Worm (Caenorhabditis elegans): ENCODE data around the gene nta-1.

Gene nta-1

DNA sequence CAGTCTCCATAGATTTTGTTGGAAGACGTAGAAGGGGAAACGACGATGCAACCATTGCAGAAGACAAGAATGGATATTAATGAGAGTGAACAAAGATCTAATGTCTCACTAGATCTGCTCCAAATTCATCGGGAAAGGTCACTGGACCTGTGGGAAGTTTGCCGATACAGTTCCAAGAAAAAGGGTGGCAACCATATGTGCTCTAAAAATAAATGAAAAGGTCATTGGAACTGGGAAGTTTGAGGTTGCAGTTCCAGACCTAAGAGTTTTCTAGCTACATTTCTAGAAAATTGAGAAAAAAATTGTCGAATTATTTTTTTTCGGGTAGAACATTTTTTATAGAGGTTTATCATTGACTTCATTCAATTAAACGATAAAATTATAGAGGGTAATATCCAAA, 3.8 kb upstream of the nta-1 start, which contains the start of gene fbxb-92:
TSS of gene fbxb-92 (minus strand) at position 101 of the 400 bp plus-strand sequence.
- TF ChIP-seq ceh-13 (GFP tag; optimal IDR thresholded peaks at IDR 0.05): no peak
- no peak for TF ChIP-seq tbx-37 (GFP tag; conservative IDR thresholded peaks at IDR 0.05)
- TF ChIP-seq F13C5.2 (tag; optimal IDR thresholded peaks at IDR 0.05): no peak
- no peak for TF ChIP-seq B0310.2 (tag; optimal IDR thresholded peaks at IDR 0.05)
- no peak for TF ChIP-seq tbx-11 (GFP tag; IDR thresholded peaks at IDR 0.05)
- TF ChIP-seq ets-7 (tag; optimal IDR thresholded peaks at IDR 0.05): no peak
- no peak for TF ChIP-seq pes-1 (GFP tag; IDR thresholded peaks at IDR 0.05)
- no peak for TF ChIP-seq tra-4 (tag; optimal IDR thresholded peaks at IDR 0.05)
- TF ChIP-seq aly-1 (tag; optimal IDR thresholded peaks at IDR 0.05): no peak
- TF ChIP-seq flt-1 (GFP tag; IDR thresholded peaks at IDR 0.05): no peak

DNA sequence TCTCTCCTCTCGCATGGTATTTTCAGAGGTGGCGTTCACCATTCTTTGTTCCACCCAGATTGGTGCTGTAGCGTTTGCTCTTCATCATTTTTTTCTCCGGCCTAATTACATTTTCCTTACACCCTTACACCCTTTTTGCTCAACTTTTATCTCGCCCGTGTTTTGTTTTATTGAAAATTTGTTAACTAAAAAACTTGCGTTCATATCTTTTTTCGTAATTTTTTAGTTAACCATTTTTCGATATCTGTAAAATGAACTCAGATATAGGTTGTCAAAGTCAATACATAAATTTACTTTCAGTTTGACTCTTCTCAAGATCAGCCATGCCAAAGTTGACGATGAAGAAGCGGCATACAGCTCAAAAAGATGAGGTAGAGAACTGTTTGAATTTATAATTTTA, 2.0 kb downstream of the nta-1 start, which contains the start of gene F12E12.1:
TSS of gene F12E12.1 (plus strand) at position 301 of the 400 bp plus-strand sequence.
- TF ChIP-seq hnd-1 (tag; optimal IDR thresholded peaks at IDR 0.05) (no peak), flt-1 (GFP tag; IDR thresholded peaks at IDR 0.05) (no peak)

DNA sequence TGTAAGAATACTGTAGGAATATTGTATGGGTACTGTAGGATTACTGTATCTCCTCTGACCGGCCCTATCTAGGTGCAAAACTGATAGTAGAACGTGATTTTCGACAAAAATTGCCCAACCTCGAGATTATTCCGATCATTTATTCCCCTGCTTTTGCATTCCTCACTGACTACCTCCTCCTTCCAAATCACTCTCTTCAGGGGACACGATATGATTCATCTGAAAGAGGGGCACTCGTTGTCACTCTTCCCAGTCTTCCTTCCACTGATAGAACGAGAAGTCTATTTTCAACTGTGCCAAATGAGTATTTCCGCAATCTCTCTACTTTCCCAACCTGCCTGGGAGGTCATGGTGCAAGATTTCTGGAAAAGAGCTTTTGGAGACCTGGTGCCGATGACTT, 4.0 kb downstream of the nta-1 start, which contains the start of gene F12E12.2:
TSS of gene F12E12.2 (plus strand) at position 301 of the 400 bp plus-strand sequence.
- TF ChIP-seq F13C5.2 (tag; optimal IDR thresholded peaks at IDR 0.05) (no peak), hmg-4 (GFP tag; optimal IDR thresholded peaks at IDR 0.05) (no peak), B0310.2 (tag; optimal IDR thresholded peaks at IDR 0.05) (no peak), ceh-13 (GFP tag; optimal IDR thresholded peaks at IDR 0.05) (no peak), sea-1 (GFP tag; conservative IDR thresholded peaks at IDR 0.05) (no peak), aly-1 (tag; optimal IDR thresholded peaks at IDR 0.05) (no peak), tra-4 (tag; optimal IDR thresholded peaks at IDR 0.05) (no peak), hnd-1 (tag; optimal IDR thresholded peaks at IDR 0.05) (no peak), flt-1 (GFP tag; IDR thresholded peaks at IDR 0.05) (no peak), ama-1 (optimal IDR thresholded peaks at IDR 0.05) (no peak), tbx-37 (GFP tag; conservative IDR thresholded peaks at IDR 0.05) (no peak), hmbx-1 (tag; optimal IDR thresholded peaks at IDR 0.05) (no peak), tbx-11 (GFP tag; IDR thresholded peaks at IDR 0.05) (no peak), scrt-1 (GFP tag; IDR thresholded peaks at IDR 0.05) (no peak), pes-1 (GFP tag; IDR thresholded peaks at IDR 0.05) (no peak), ceh-36 (tag; optimal IDR thresholded peaks at IDR 0.05) (no peak)

DNA sequence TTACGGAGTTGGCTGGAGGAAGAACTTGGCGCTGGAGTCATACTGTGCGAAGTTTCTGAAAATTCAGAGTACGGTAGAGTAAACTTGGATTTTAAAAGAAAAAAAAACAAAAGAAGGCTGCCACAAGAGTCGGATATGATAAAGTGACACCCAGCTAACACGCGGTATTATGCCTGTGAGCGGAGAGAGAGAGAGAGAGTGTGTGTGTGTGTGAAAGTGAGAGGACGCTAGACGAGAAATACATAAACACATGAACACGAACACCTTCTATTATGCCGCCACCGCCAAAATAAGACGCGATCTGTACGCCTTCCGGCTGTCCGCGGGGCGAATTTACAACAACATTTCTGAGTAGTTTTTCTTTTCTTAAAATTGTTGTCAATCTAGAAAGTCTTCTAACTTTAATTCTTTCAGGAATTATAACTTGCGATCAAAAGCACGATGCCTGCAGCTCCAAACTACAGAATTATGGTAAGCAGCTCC, 6.7 kb downstream of the nta-1 start, which contains the start of gene F12E12.6:
TSS of gene F12E12.6 (minus strand) at position 51 of the 483 bp plus-strand sequence.
- no peak for TF ChIP-seq ets-7 (tag; optimal IDR thresholded peaks at IDR 0.05)
- TF ChIP-seq ceh-36 (tag; optimal IDR thresholded peaks at IDR 0.05): no peak
- no peak for TF ChIP-seq tbx-37 (GFP tag; conservative IDR thresholded peaks at IDR 0.05)
- no peak for TF ChIP-seq ama-1 (optimal IDR thresholded peaks at IDR 0.05)
- TF ChIP-seq hmg-4 (GFP tag; optimal IDR thresholded peaks at IDR 0.05): no peak
- TF ChIP-seq hmbx-1 (tag; optimal IDR thresholded peaks at IDR 0.05): no peak
- no peak for TF ChIP-seq pes-1 (GFP tag; IDR thresholded peaks at IDR 0.05)
- no peak for TF ChIP-seq scrt-1 (GFP tag; IDR thresholded peaks at IDR 0.05)
- TF ChIP-seq flt-1 (GFP tag; IDR thresholded peaks at IDR 0.05): no peak

DNA sequence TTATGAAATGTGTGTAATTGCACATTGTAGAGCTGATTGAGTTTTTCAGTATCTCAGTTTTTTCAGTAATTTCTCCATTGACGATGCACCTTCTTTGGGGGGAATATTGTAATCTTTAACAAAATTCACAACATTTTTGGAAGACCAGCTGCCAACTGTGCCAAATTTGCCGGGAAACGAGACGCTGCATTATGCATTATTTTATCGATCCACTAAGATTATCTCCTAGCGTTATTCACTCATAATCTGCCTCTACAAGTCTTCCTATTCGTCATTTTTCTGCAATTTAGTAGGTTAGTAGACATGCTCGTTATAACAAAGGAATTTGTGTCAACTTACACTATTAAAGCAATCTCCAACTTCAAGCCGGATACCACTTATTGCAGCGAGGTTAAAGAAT, 11.9 kb downstream of the nta-1 start, which contains the start of the genes sdz-12 and bath-31:
TSS of gene sdz-12 (minus strand) at position 101 of the 400 bp plus-strand sequence.
TSS of gene bath-31 (plus strand) at position 251 of the 400 bp plus-strand sequence.
- no peak for TF ChIP-seq ets-7 (tag; optimal IDR thresholded peaks at IDR 0.05)

DNA sequence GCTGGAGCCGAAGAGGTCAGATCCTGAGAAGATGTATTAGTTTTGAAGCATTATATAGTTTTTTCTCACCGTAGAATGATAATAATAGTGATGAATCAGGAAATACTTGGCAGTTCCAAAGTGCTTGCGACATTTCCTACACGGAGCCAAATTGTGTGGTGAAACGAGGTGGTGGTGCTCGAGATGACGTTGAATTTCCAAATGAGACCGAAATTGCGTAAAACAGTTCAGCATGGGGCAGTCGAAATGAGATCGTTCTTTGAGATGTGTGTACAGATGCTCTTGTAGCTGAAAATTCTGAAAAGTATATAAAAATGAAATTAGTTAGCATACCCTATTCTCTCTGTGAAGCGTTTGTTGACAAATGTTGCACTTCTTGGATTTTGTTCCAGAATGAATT, 15.6 kb downstream of the nta-1 start, which contains the start of gene C46E10.8:
TSS of gene C46E10.8 (minus strand) at position 101 of the 400 bp plus-strand sequence.
- no peak for TF ChIP-seq aly-1 (tag; optimal IDR thresholded peaks at IDR 0.05)

DNA sequence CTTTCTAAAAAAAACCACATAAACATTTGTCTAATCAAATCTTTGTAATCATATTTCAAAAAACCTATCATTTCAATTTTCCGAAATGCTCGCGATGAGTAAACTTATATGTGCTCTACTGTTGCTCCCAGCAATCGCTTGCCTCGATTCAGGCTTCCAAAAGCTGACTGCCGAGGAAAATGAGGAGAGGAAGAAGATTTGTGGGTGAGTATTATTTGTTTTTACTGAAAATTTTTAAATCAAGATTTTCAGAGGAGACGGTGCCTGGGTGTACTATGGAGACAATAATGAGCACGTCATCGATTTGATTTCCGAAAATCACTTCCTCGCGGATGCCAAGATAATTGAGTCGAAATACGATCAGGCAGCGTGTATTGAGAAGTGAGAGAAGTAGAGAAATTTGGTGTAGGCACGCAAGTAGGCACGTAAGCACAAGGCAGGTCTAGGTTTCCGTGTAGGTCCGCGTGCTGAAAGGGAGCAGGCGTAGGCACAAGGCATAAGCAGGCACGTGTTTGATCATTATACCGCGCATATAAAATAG, 19.4 kb downstream of the nta-1 start, which contains the start of gene C46E10.1:
TSS of gene C46E10.1 (plus strand) at position 51 of the 541 bp plus-strand sequence.
- no peak for TF ChIP-seq hmbx-1 (tag; optimal IDR thresholded peaks at IDR 0.05)
- no peak for TF ChIP-seq flt-1 (GFP tag; IDR thresholded peaks at IDR 0.05)
- no peak for TF ChIP-seq tbx-37 (GFP tag; conservative IDR thresholded peaks at IDR 0.05)
- no peak for TF ChIP-seq ceh-36 (tag; optimal IDR thresholded peaks at IDR 0.05)
- no peak for TF ChIP-seq hmg-4 (GFP tag; optimal IDR thresholded peaks at IDR 0.05)
- TF ChIP-seq sea-1 (GFP tag; conservative IDR thresholded peaks at IDR 0.05): no peak
- TF ChIP-seq B0310.2 (tag; optimal IDR thresholded peaks at IDR 0.05): no peak
- no peak for TF ChIP-seq ets-7 (tag; optimal IDR thresholded peaks at IDR 0.05)
- TF ChIP-seq scrt-1 (GFP tag; IDR thresholded peaks at IDR 0.05): no peak
- TF ChIP-seq ama-1 (optimal IDR thresholded peaks at IDR 0.05): no peak
- TF ChIP-seq pes-1 (GFP tag; IDR thresholded peaks at IDR 0.05): no peak
- no peak for TF ChIP-seq ceh-13 (GFP tag; optimal IDR thresholded peaks at IDR 0.05)
- no peak for TF ChIP-seq F13C5.2 (tag; optimal IDR thresholded peaks at IDR 0.05)
- no peak for TF ChIP-seq tra-4 (tag; optimal IDR thresholded peaks at IDR 0.05)
- no peak for TF ChIP-seq hnd-1 (tag; optimal IDR thresholded peaks at IDR 0.05)
- TF ChIP-seq tbx-11 (GFP tag; IDR thresholded peaks at IDR 0.05): no peak
- TF ChIP-seq aly-1 (tag; optimal IDR thresholded peaks at IDR 0.05): no peak

DNA sequence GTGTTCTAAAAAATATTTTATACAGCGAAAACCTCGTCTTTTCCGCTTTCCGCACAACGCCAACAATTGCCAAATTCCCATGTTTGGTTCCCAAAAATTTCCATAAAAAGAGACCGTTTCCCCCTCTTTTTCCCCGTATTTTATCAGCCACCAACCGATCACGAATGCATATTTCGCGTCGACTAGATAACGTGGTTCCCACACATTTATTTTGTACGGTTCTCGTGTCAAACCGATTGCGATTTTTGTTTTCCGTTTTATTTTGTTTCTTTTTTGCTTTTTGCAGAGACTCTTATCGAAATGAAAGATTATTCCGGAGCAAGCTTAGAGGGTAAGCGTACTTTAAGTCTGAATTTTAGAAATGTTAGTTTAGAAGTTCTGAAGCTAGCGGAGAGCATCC, 22.6 kb downstream of the nta-1 start, which contains the start of gene C46E10.3:
TSS of gene C46E10.3 (plus strand) at position 301 of the 400 bp plus-strand sequence.
- TF ChIP-seq B0310.2 (tag; optimal IDR thresholded peaks at IDR 0.05) (no peak), aly-1 (tag; optimal IDR thresholded peaks at IDR 0.05) (no peak), tbx-11 (GFP tag; IDR thresholded peaks at IDR 0.05) (no peak), tbx-37 (GFP tag; conservative IDR thresholded peaks at IDR 0.05) (no peak), F13C5.2 (tag; optimal IDR thresholded peaks at IDR 0.05) (no peak), ama-1 (optimal IDR thresholded peaks at IDR 0.05) (no peak)

All from whole organism, early embryonic.